Worm (Caenorhabditis elegans) whole organism, L4 larva: ENCODE data around the gene Y67H2A.2.

Source experiments
- D1046.2 ChIP-seq: fragments of 200-800 bp; sonication (Bioruptor generic); IDR thresholded peaks from 2 replicates; pipeline ENCODE4 v1.3.6; 2022; ENCODE audit warnings: missing genetic modification characterization, missing compliant biosample characterization
- F49E8.2 ChIP-seq: sonication (generic microtip); optimal IDR thresholded peaks from 2 replicates; lab custom pipeline; 2016; ENCODE audit warnings: missing compliant biosample characterization, mild to moderate bottlenecking, missing genetic modification characterization, borderline replicate concordance
- T26A8.4 ChIP-seq: fragments of 200-800 bp; sonication (Bioruptor generic); IDR thresholded peaks from 2 replicates; pipeline ENCODE4 v1.3.6; 2022; ENCODE audit warnings: missing genetic modification characterization, missing compliant biosample characterization
- Y48G9A.11 ChIP-seq: fragments of 200-800 bp; sonication (Bioruptor generic); IDR thresholded peaks from 2 replicates; pipeline ENCODE4 v1.3.6; 2022; ENCODE audit warnings: missing genetic modification reagents, missing genetic modification characterization, missing compliant biosample characterization
- ZK546.5 ChIP-seq, 2 experiments: sonication (generic microtip); optimal IDR thresholded peaks; 2 replicates each; lab custom pipeline; 2017; ENCODE audit warnings: missing biosample characterization in 2 of 2, missing genetic modification characterization in 2 of 2
- aha-1 ChIP-seq: fragments of 150-350 bp; peaks from one replicate; lab custom pipeline; 2014; ENCODE audit warnings: missing biosample characterization, missing genetic modification characterization
- aly-2 ChIP-seq: sonication (generic microtip); optimal IDR thresholded peaks from 2 replicates; lab custom pipeline; 2018; ENCODE audit warnings: missing biosample characterization, missing genetic modification characterization
- ceh-20 ChIP-seq: fragments of 200-800 bp; sonication (Bioruptor generic); IDR thresholded peaks from 2 replicates; pipeline ENCODE4 v1.3.6; 2022; ENCODE audit warnings: missing genetic modification reagents, missing genetic modification characterization, missing compliant biosample characterization
- ceh-62 ChIP-seq: sonication (generic microtip); optimal IDR thresholded peaks from 2 replicates; lab custom pipeline; 2017; ENCODE audit warnings: missing biosample characterization, missing genetic modification characterization
- ceh-82 ChIP-seq: sonication (generic microtip); optimal IDR thresholded peaks from 2 replicates; lab custom pipeline; 2017; ENCODE audit warnings: missing biosample characterization, missing genetic modification characterization
- cey-2 ChIP-seq: sonication (generic microtip); optimal IDR thresholded peaks from 3 replicates; lab custom pipeline; 2017; ENCODE audit warnings: missing genetic modification characterization, mild to moderate bottlenecking, missing compliant biosample characterization, antibody characterized with exemption, borderline replicate concordance; ENCODE audit not compliant: insufficient read depth
- daf-16 ChIP-seq, 3 experiments: sonication (generic microtip); optimal IDR thresholded peaks; 2 replicates each; lab custom pipeline; 2016 to 2017; ENCODE audit warnings: missing genetic modification characterization in 3 of 3, missing genetic modification reagents in 3 of 3, mild to moderate bottlenecking in 2 of 3, missing compliant biosample characterization in 2 of 3, missing biosample characterization in 1 of 3, moderate library complexity in 1 of 3
- daf-19 ChIP-seq: fragments of 200-800 bp; sonication (Bioruptor generic); conservative IDR thresholded peaks from 2 replicates; pipeline ENCODE4 v1.3.6; 2022; ENCODE audit warnings: missing genetic modification characterization, missing compliant biosample characterization
- daf-8 ChIP-seq: fragments of 200-800 bp; sonication (Bioruptor generic); IDR thresholded peaks from 2 replicates; pipeline ENCODE4 v1.3.6; 2022; ENCODE audit warnings: missing genetic modification characterization, missing compliant biosample characterization
- dmd-8 ChIP-seq: fragments of 200-800 bp; sonication (Bioruptor generic); IDR thresholded peaks from 2 replicates; pipeline ENCODE4 v1.3.6; 2022; ENCODE audit warnings: missing genetic modification characterization, missing compliant biosample characterization
- duxl-1 ChIP-seq: sonication (generic microtip); optimal IDR thresholded peaks from 2 replicates; lab custom pipeline; 2016; ENCODE audit warnings: mild to moderate bottlenecking, missing genetic modification characterization, moderate library complexity, missing compliant biosample characterization; ENCODE audit not compliant: poor library complexity
- egl-27 ChIP-seq: sonication (generic microtip); optimal IDR thresholded peaks from 3 replicates; lab custom pipeline; 2017; ENCODE audit warnings: missing biosample characterization, missing genetic modification reagents, missing genetic modification characterization
- fos-1 ChIP-seq: fragments of 150-350 bp; optimal IDR thresholded peaks from 2 replicates; lab custom pipeline; 2014; ENCODE audit warnings: missing biosample characterization, missing genetic modification characterization
- gei-8 ChIP-seq: fragments of 200-800 bp; sonication (Bioruptor generic); optimal IDR thresholded peaks from 2 replicates; lab custom pipeline; 2018; ENCODE audit warnings: mild to moderate bottlenecking, missing genetic modification characterization, missing compliant biosample characterization
- hmg-1.1 ChIP-seq: fragments of 200-800 bp; sonication (Bioruptor generic); IDR thresholded peaks from 2 replicates; pipeline ENCODE4 v1.3.6; 2022; ENCODE audit warnings: missing genetic modification reagents, missing genetic modification characterization, missing compliant biosample characterization
- lin-38 ChIP-seq: fragments of 200-800 bp; sonication (Bioruptor generic); IDR thresholded peaks from 2 replicates; pipeline ENCODE4 v1.3.6; 2022; ENCODE audit warnings: missing genetic modification reagents, missing genetic modification characterization, missing compliant biosample characterization
- lin-39 ChIP-seq: fragments of 150-350 bp; optimal IDR thresholded peaks from 2 replicates; lab custom pipeline; 2014; ENCODE audit warnings: missing biosample characterization, missing genetic modification reagents, missing genetic modification characterization
- lir-3 ChIP-seq: sonication (generic microtip); optimal IDR thresholded peaks from 2 replicates; lab custom pipeline; 2016; ENCODE audit warnings: mild to moderate bottlenecking, missing genetic modification characterization, missing compliant biosample characterization
- lsy-2 ChIP-seq, 2 experiments: fragments of 150-350 bp in 1 of 2; sonication (generic microtip) in 1 of 2; optimal IDR thresholded peaks; 2 replicates each; lab custom pipeline; 2014 to 2017; ENCODE audit warnings: missing biosample characterization in 2 of 2, missing genetic modification characterization in 2 of 2
- madf-9 ChIP-seq: fragments of 200-800 bp; sonication (Bioruptor generic); conservative IDR thresholded peaks from 2 replicates; pipeline ENCODE4 v1.3.6; 2022; ENCODE audit warnings: missing genetic modification reagents, missing genetic modification characterization, missing compliant biosample characterization
- mdl-1 ChIP-seq, 2 experiments: fragments of 150-350 bp in 1 of 2; sonication (generic microtip) in 1 of 2; optimal IDR thresholded peaks; 2 replicates each; lab custom pipeline; 2014 to 2017; ENCODE audit warnings: missing biosample characterization in 2 of 2, missing genetic modification characterization in 2 of 2
- mep-1 ChIP-seq: fragments of 150-350 bp; sonication (generic microtip); optimal IDR thresholded peaks from 3 replicates; lab custom pipeline; 2014; ENCODE audit warnings: missing biosample characterization, missing genetic modification characterization
- mes-2 ChIP-seq: sonication (generic microtip); optimal IDR thresholded peaks from 2 replicates; lab custom pipeline; 2016; ENCODE audit warnings: missing genotype, mild to moderate bottlenecking, missing genetic modification characterization, missing compliant biosample characterization; ENCODE audit not compliant: poor library complexity, severe bottlenecking
- mxl-2 ChIP-seq: fragments of 200-800 bp; sonication (Bioruptor generic); conservative IDR thresholded peaks from 2 replicates; pipeline ENCODE4 v1.3.6; 2022; ENCODE audit warnings: missing genetic modification reagents, missing genetic modification characterization, missing compliant biosample characterization
- mxl-3 ChIP-seq: fragments of 200-800 bp; sonication (Bioruptor generic); optimal IDR thresholded peaks from 2 replicates; lab custom pipeline; 2018; ENCODE audit warnings: mild to moderate bottlenecking, missing genetic modification characterization, missing compliant biosample characterization
- nhr-10 ChIP-seq: fragments of 150-350 bp; optimal IDR thresholded peaks from 2 replicates; lab custom pipeline; 2014; ENCODE audit warnings: missing biosample characterization, missing genetic modification characterization
- nhr-28 ChIP-seq: fragments of 150-350 bp; optimal IDR thresholded peaks from 2 replicates; lab custom pipeline; 2014; ENCODE audit warnings: missing biosample characterization, missing genetic modification characterization
- nhr-77 ChIP-seq: fragments of 150-350 bp; optimal IDR thresholded peaks from 2 replicates; lab custom pipeline; 2014; ENCODE audit warnings: missing biosample characterization, missing genetic modification characterization
- pha-4 ChIP-seq, 2 experiments: fragments of 150-350 bp in 1 of 2; fragments of 200-800 bp in 1 of 2; sonication (Bioruptor generic) in 1 of 2; IDR thresholded peaks in 1 of 2; optimal IDR thresholded peaks in 1 of 2; 2 replicates each; pipeline versions ENCODE4 v1.3.6 to Lab custom; 2014 to 2022; ENCODE audit warnings: missing genetic modification characterization in 2 of 2, missing genetic modification reagents in 2 of 2, missing biosample characterization in 1 of 2, missing compliant biosample characterization in 1 of 2
- php-3 ChIP-seq: fragments of 200-800 bp; sonication (Bioruptor generic); IDR thresholded peaks from 2 replicates; pipeline ENCODE4 v1.3.6; 2022; ENCODE audit warnings: missing genetic modification reagents, missing genetic modification characterization, missing compliant biosample characterization
- pqm-1 ChIP-seq: sonication (generic microtip); optimal IDR thresholded peaks from 2 replicates; lab custom pipeline; 2017; ENCODE audit warnings: missing biosample characterization, missing genetic modification characterization
- rbr-2 ChIP-seq: sonication (generic microtip); optimal IDR thresholded peaks from 2 replicates; lab custom pipeline; 2016; ENCODE audit warnings: missing genotype, missing genetic modification characterization, missing compliant biosample characterization
- sdz-12 ChIP-seq: fragments of 200-800 bp; sonication (Bioruptor generic); optimal IDR thresholded peaks from 2 replicates; lab custom pipeline; 2018; ENCODE audit warnings: mild to moderate bottlenecking, missing genetic modification characterization, missing compliant biosample characterization
- spr-1 ChIP-seq: sonication (generic microtip); optimal IDR thresholded peaks from 2 replicates; lab custom pipeline; 2016; ENCODE audit warnings: mild to moderate bottlenecking, missing genetic modification characterization, missing compliant biosample characterization
- tag-97 ChIP-seq: fragments of 200-800 bp; sonication (Bioruptor generic); IDR thresholded peaks from 2 replicates; pipeline ENCODE4 v1.3.6; 2022; ENCODE audit warnings: missing genetic modification characterization, missing compliant biosample characterization
- tra-1 ChIP-seq: fragments of 200-800 bp; sonication (Bioruptor generic); IDR thresholded peaks from 2 replicates; pipeline ENCODE4 v1.3.6; 2022; ENCODE audit warnings: missing genetic modification reagents, missing genetic modification characterization, missing compliant biosample characterization
- unc-130 ChIP-seq: sonication (generic microtip); optimal IDR thresholded peaks from 2 replicates; lab custom pipeline; 2016; ENCODE audit warnings: missing genetic modification reagents, missing genetic modification characterization, missing compliant biosample characterization
- unc-62 ChIP-seq, 3 experiments: fragments of 150-350 bp in 1 of 3; sonication (generic microtip); optimal IDR thresholded peaks in 2 of 3; peaks in 1 of 3; 1 replicate in 1 of 3; 2 replicates in 2 of 3; lab custom pipeline; 2014 to 2017; ENCODE audit warnings: missing biosample characterization in 3 of 3, missing genetic modification characterization in 3 of 3, missing genetic modification reagents in 3 of 3, missing genotype in 1 of 3
- vab-7 ChIP-seq: fragments of 200-800 bp; sonication (Bioruptor generic); IDR thresholded peaks from 2 replicates; pipeline ENCODE4 v1.3.6; 2022; ENCODE audit warnings: missing genetic modification reagents, missing genetic modification characterization, missing compliant biosample characterization
- zfp-2 ChIP-seq: sonication (generic microtip); optimal IDR thresholded peaks from 2 replicates; lab custom pipeline; 2016; ENCODE audit warnings: mild to moderate bottlenecking, missing genetic modification characterization, missing compliant biosample characterization
- zfp-3 ChIP-seq: fragments of 200-800 bp; sonication (Bioruptor generic); conservative IDR thresholded peaks from 2 replicates; pipeline ENCODE4 v1.3.6; 2022; ENCODE audit warnings: missing genetic modification reagents, missing genetic modification characterization, missing compliant biosample characterization
- ztf-11 ChIP-seq: fragments of 150-350 bp; optimal IDR thresholded peaks from 2 replicates; lab custom pipeline; 2014; ENCODE audit warnings: missing biosample characterization, missing genetic modification characterization

The Y67H2A.2 gene

DNA sequence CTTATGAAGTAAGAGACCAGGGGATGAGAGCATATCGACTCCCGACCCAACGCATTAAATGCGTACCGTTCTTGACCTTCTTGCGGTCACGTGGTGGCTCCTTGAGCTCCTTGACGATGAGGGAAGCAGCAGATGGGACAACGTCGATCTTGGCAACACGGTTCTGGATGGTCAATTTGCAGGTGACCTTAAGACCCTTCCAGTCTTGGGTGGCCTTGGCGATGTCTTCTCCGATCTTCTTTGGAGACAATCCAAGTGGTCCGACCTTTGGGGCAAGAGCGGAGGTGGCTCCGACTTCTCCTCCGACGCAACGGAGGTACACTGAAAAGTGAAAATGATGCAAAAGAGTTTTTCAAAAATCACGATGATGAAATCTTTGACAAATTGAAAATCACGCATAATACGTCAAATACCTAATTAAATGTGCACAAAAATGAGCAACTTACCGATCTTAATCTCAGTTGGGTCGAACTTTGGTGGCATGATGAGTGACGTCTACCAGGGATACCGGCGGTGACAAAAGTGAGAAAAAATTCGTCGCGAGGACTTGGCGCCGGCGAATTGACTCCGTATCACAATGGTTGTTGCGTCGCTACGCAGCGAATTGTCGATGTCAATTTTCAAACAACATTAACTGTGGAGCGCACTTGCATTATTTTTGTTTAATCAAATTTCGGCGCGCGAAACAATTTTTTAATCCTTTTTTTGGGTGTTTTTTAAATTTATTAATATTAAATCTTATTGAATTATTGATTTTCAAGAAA, 57.4 kb downstream of the Y67H2A.2 start, which contains the start of gene rpl-12 (continued):
- TF ChIP-seq pha-4 (GFP tag; IDR thresholded peaks at IDR 0.05; lab: Robert Waterston, UW) (peak; percentile 97), pha-4 (tag; optimal IDR thresholded peaks at IDR 0.05; lab: Kevin White, UChicago) (peak; percentile 99), mes-2 (peak; percentile 99), lir-3 (tag; lab: Kevin White, UChicago) (peak; percentile 41), daf-8 (GFP tag; lab: Robert Waterston, UW) (no peak), tra-1 (GFP tag; lab: Robert Waterston, UW) (peak; percentile 98), nhr-77 (tag; lab: Kevin White, UChicago) (peak; percentile 98), ceh-62 (tag; lab: Kevin White, UChicago) (no peak), F49E8.2 (tag; lab: Kevin White, UChicago) (peak; percentile 83), cey-2 (tag; lab: Kevin White, UChicago) (peak; percentile 53), ztf-11 (tag; lab: Kevin White, UChicago) (no peak), lin-39 (tag; lab: Kevin White, UChicago) (peak; percentile 33), mxl-2 (GFP tag; lab: Robert Waterston, UW) (peak; percentile 88), nhr-10 (tag; lab: Kevin White, UChicago) (peak; percentile 77), lin-38 (GFP tag; lab: Robert Waterston, UW) (peak; percentile 100), mep-1 (tag; lab: Kevin White, UChicago) (peak; percentile 99), ZK546.5 (tag; optimal IDR thresholded peaks at IDR 0.05; lab: Kevin White, UChicago) (peak in 1 of 2 experiments; percentile 88), ceh-20 (GFP tag; lab: Robert Waterston, UW) (peak; percentile 99), fos-1 (tag; lab: Kevin White, UChicago) (peak; percentile 65), mdl-1 (tag; optimal IDR thresholded peaks at IDR 0.05; lab: Kevin White, UChicago) (peak in 1 of 2 experiments; percentile 89), ceh-82 (peak; percentile 22), lsy-2 (tag; optimal IDR thresholded peaks at IDR 0.05; lab: Kevin White, UChicago) (peak; percentile 93 to 98), dmd-8 (GFP tag; lab: Robert Waterston, UW) (0 out of 2 replicates have a peak, but pooled peaks have one; percentile 41), aly-2 (tag; lab: Kevin White, UChicago) (peak; percentile 70), tag-97 (GFP tag; lab: Robert Waterston, UW) (no peak), php-3 (GFP tag; lab: Robert Waterston, UW) (peak; percentile 93), aha-1 (peak; percentile 99), spr-1 (tag; lab: Kevin White, UChicago) (peak; percentile 97), nhr-28 (tag; lab: Kevin White, UChicago) (peak; percentile 96), gei-8 (GFP tag; lab: Kevin White, UChicago) (peak; percentile 23), D1046.2 (GFP tag; lab: Robert Waterston, UW) (peak; percentile 96), rbr-2 (tag; lab: Kevin White, UChicago) (peak; percentile 98), hmg-1.1 (GFP tag; lab: Robert Waterston, UW) (peak; percentile 98), mxl-3 (GFP tag; lab: Kevin White, UChicago) (no peak), zfp-3 (peak; percentile 97), zfp-2 (peak; percentile 99), daf-19 (peak; percentile 93), sdz-12 (GFP tag; lab: Kevin White, UChicago) (peak; percentile 46), unc-62 (GFP tag; optimal IDR thresholded peaks at IDR 0.05 in 1 of 2; lab: Kevin White, UChicago) (peak; percentile 18 to 100), unc-62 (tag; optimal IDR thresholded peaks at IDR 0.05; lab: Kevin White, UChicago) (no peak), vab-7 (peak; percentile 97), daf-16 (GFP tag; optimal IDR thresholded peaks at IDR 0.05; lab: Kevin White, UChicago) (peak; percentile 87 to 96), daf-16 (tag; optimal IDR thresholded peaks at IDR 0.05; lab: Kevin White, UChicago) (peak; percentile 97), pqm-1 (peak; percentile 49), Y48G9A.11 (GFP tag; lab: Robert Waterston, UW) (peak; percentile 87), unc-130 (GFP tag; lab: Kevin White, UChicago) (peak; percentile 94), duxl-1 (tag; lab: Kevin White, UChicago) (peak; percentile 93), egl-27 (tag; lab: Kevin White, UChicago) (no peak), T26A8.4 (GFP tag; lab: Robert Waterston, UW) (peak; percentile 98), madf-9 (GFP tag; lab: Robert Waterston, UW) (peak; percentile 97)
